Worm (Caenorhabditis elegans) whole organism, dauer: Measurements from ENCODE around the gene K10H10.4.

Source experiments
- unc-62 ChIP-seq: sonication (generic microtip); optimal IDR thresholded peaks from 2 replicates; lab custom pipeline; 2017; ENCODE audit warnings: missing biosample characterization, missing genetic modification reagents, missing genetic modification characterization

Gene K10H10.4

ce11 chrII:14548691-14549090 is 48.5 kb downstream of the K10H10.4 start, which contains the start of gene gcy-29:
gcy-29 (minus strand) TSS chrII:14548791.
- no peak for TF ChIP-seq unc-62 (GFP tag; lab: Kevin White, UChicago)

- TF ChIP-seq unc-62 (GFP tag; lab: Kevin White, UChicago): no peak
Measured at ce11 chrII:14550613-14551012, 50.4 kb downstream of the K10H10.4 start, which contains the start of gene nlp-41. nlp-41 (plus strand) TSS chrII:14550913.
